Fruit fly (Drosophila melanogaster) whole organism, adult: ENCODE measurements around the gene nmo.

Experiments
- CG11617 ChIP-seq: fragments of 200-800 bp; sonication (Bioruptor generic); optimal IDR thresholded peaks from 2 replicates; lab custom pipeline; 2017; ENCODE audit warnings: mild to moderate bottlenecking, missing biosample characterization, missing genetic modification reagents, missing genetic modification characterization
- CG12768 ChIP-seq: fragments of 200-800 bp; sonication (Bioruptor generic); optimal IDR thresholded peaks from 2 replicates; lab custom pipeline; 2017; ENCODE audit warnings: missing biosample characterization, missing genetic modification characterization, mild to moderate bottlenecking, moderate library complexity, missing genetic modification reagents
- CG14711 ChIP-seq: fragments of 200-800 bp; sonication (Bioruptor generic); optimal IDR thresholded peaks from 2 replicates; lab custom pipeline; 2018; ENCODE audit warnings: missing biosample characterization, mild to moderate bottlenecking, missing genetic modification characterization, moderate library complexity
- CG1620 ChIP-seq: fragments of 200-800 bp; sonication (Bioruptor generic); optimal IDR thresholded peaks from 2 replicates; lab custom pipeline; 2016; ENCODE audit warnings: missing biosample characterization, missing genetic modification characterization
- CG33017 ChIP-seq: fragments of 200-800 bp; sonication (Bioruptor generic); optimal IDR thresholded peaks from 2 replicates; lab custom pipeline; 2018; ENCODE audit warnings: missing biosample characterization, mild to moderate bottlenecking, missing genetic modification characterization, moderate library complexity
- CG5204 ChIP-seq: fragments of 200-800 bp; sonication (Bioruptor generic); optimal IDR thresholded peaks from 2 replicates; lab custom pipeline; 2016; ENCODE audit warnings: missing biosample characterization, missing genetic modification characterization
- CG7045 ChIP-seq: fragments of 200-800 bp; sonication (Bioruptor generic); optimal IDR thresholded peaks from 2 replicates; lab custom pipeline; 2017; ENCODE audit warnings: missing biosample characterization, mild to moderate bottlenecking, missing genetic modification characterization
- CG7101 ChIP-seq: fragments of 200-800 bp; sonication (Bioruptor generic); optimal IDR thresholded peaks from 2 replicates; lab custom pipeline; 2018; ENCODE audit warnings: missing biosample characterization, mild to moderate bottlenecking, missing genetic modification characterization, moderate library complexity
- Clk ChIP-seq: fragments of 200-800 bp; sonication (Bioruptor generic); optimal IDR thresholded peaks from 2 replicates; lab custom pipeline; 2017; ENCODE audit warnings: missing biosample characterization, missing genetic modification characterization
- Crg-1 ChIP-seq: fragments of 200-800 bp; sonication (Bioruptor generic); optimal IDR thresholded peaks from 2 replicates; lab custom pipeline; 2016; ENCODE audit warnings: missing biosample characterization, missing genetic modification characterization
- Hr96 ChIP-seq: fragments of 200-800 bp; sonication (Bioruptor generic); optimal IDR thresholded peaks from 2 replicates; lab custom pipeline; 2016; ENCODE audit warnings: missing biosample characterization, missing genetic modification characterization
- Mnt ChIP-seq: fragments of 200-800 bp; sonication (Bioruptor generic); optimal IDR thresholded peaks from 2 replicates; lab custom pipeline; 2016; ENCODE audit warnings: missing biosample characterization, mild to moderate bottlenecking, missing genetic modification characterization
- bab1 ChIP-seq: fragments of 200-800 bp; sonication (Bioruptor generic); optimal IDR thresholded peaks from 3 replicates; lab custom pipeline; 2019; ENCODE audit warnings: missing biosample characterization, mild to moderate bottlenecking, missing genetic modification characterization, moderate library complexity
- cic ChIP-seq: fragments of 200-800 bp; sonication (Bioruptor generic); optimal IDR thresholded peaks from 2 replicates; lab custom pipeline; 2017; ENCODE audit warnings: missing biosample characterization, mild to moderate bottlenecking, missing genetic modification characterization, moderate library complexity
- cnc ChIP-seq, 2 experiments: fragments of >200 bp; optimal IDR thresholded peaks; 2 replicates each; lab custom pipeline; 2017
- kay ChIP-seq: fragments of 200-800 bp; sonication (Bioruptor generic); peaks from one replicate; lab custom pipeline; 2016; ENCODE audit warnings: missing biosample characterization, missing genetic modification characterization, borderline replicate concordance
- ovo ChIP-seq: fragments of 200-800 bp; sonication (Bioruptor generic); optimal IDR thresholded peaks from 2 replicates; lab custom pipeline; 2016; ENCODE audit warnings: missing biosample characterization, missing genetic modification characterization
- pad ChIP-seq: fragments of 200-800 bp; sonication (Bioruptor generic); optimal IDR thresholded peaks from 3 replicates; lab custom pipeline; 2017; ENCODE audit warnings: missing biosample characterization, missing genetic modification characterization, mild to moderate bottlenecking, moderate library complexity, missing genetic modification reagents
- tj ChIP-seq: fragments of 200-800 bp; sonication (Bioruptor generic); optimal IDR thresholded peaks from 3 replicates; lab custom pipeline; 2017; ENCODE audit warnings: missing biosample characterization, mild to moderate bottlenecking, missing genetic modification characterization, moderate library complexity
- toe ChIP-seq: fragments of 200-800 bp; sonication (Bioruptor generic); optimal IDR thresholded peaks from 2 replicates; lab custom pipeline; 2016; ENCODE audit warnings: missing biosample characterization, missing genetic modification characterization

Gene nmo

DNA sequence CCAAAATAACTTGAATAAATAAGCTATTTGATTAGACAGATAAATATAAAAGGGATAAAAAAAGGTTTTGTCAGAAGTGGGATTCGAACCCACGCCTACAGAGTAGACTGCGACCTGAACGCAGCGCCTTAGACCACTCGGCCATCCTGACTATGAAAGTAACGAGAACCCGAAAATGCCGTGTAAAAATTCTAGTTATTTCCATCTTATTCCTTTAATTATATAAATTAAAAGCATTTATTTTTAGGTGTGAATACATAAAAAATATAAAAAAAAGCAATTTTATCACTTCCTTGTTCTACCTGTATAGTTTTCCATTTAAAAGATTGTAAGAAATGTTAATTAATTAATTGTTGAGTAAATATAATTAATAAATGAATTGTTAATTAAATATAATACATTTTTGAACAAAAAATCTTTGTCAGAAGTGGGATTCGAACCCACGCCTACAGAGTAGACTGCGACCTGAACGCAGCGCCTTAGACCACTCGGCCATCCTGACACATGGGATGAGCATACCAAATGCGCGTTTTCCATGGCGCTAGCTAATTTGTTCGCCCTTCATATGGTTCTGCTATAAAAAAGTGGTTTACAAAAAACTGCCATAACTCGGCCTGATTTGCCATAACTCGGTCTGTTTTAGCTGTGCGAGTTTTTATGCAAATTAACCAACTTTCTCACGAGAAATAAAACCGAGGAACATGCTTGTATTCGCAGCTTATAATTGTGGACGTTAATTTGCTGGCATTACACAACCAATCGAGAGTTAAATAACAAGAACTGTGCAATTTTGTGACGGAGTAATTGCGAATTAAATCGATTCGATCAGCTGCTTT is 86.9 kb downstream of the nmo start:
- TF ChIP-seq cic (GFP tag; lab: Kevin White, UChicago) (peak; percentile 48), CG7101 (tag; lab: Kevin White, UChicago) (no peak), kay (GFP tag; lab: Kevin White, UChicago) (peak; percentile 40), toe (no peak), Crg-1 (GFP tag; lab: Kevin White, UChicago) (no peak), ovo (GFP tag; lab: Kevin White, UChicago) (no peak), CG11617 (GFP tag; lab: Kevin White, UChicago) (no peak), tj (GFP tag; lab: Kevin White, UChicago) (peak; percentile 81), cnc (optimal IDR thresholded peaks at IDR 0.05; lab: Kevin White, UChicago) (no peak), CG14711 (no peak), bab1 (GFP tag; lab: Kevin White, UChicago) (peak; percentile 16), CG12768 (peak; percentile 19)

DNA sequence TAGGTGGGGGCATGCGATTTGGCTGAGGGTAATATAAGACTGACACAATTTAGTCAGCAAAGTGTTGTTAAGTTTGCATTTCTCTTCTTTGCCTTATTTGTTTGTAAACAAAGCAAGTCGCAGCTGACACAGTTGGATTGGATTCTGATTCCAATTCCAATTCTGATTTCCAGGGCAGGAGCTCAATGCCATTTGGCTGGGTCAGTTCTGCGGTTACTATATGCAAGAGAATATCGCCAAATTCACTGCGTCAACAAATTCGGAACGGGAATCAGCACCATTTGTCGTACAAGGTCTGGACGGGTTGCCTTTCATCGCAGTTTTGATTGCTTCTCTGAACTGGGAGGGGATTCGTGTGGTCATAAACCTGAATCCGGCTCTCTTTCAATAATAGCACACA is 88.6 kb downstream of the nmo start:
- TF ChIP-seq CG12768: peak; percentile 26
- TF ChIP-seq CG5204: no peak
- TF ChIP-seq CG11617 (GFP tag; lab: Kevin White, UChicago): no peak
- TF ChIP-seq tj (GFP tag; lab: Kevin White, UChicago): peak; percentile 91

DNA sequence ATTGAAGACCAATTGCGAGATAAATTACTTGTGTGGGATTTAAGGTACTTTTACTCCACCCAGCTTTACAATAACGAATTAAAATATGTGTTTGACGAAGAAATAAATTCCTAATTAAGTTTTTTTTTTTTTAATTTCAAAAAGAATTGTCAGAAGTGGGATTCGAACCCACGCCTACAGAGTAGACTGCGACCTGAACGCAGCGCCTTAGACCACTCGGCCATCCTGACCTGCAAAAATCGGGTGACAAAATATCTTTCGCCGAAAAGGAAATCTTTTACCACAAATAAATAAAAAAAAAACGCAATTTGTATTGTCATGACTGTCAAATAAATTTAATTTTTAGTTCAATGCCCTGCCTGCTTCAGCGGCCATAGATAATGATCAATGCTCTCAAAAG is 89.2 kb downstream of the nmo start:
- TF ChIP-seq Mnt (GFP tag; lab: Kevin White, UChicago) (no peak), cic (GFP tag; lab: Kevin White, UChicago) (no peak), CG7045 (GFP tag; lab: Kevin White, UChicago) (no peak), tj (GFP tag; lab: Kevin White, UChicago) (no peak), CG33017 (tag; lab: Kevin White, UChicago) (no peak), Hr96 (GFP tag; lab: Kevin White, UChicago) (no peak), CG11617 (GFP tag; lab: Kevin White, UChicago) (no peak), toe (no peak), Crg-1 (GFP tag; lab: Kevin White, UChicago) (no peak)

DNA sequence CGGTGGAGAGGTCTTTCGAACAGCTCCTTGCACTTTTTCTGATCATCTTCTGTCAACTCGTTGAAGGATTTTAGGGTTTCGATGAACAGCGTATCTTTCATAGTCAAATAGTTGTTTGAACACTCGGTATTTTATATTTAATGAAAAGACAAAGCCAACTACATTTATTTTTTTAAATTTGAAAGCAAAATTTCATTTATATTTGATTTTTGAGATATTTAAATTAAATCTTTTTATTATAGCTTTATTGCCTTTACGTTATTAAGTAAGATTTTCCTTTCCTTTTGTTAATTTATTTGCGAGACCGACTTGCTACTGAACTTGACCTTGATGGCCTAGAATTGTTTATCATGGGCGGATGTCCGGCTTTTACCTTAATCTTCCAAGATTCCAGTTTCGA is 90.3 kb downstream of the nmo start, which contains the start of gene CG42590:
Gene CG42590, minus strand, starts transcription at position 101 of the 400 bp plus-strand sequence.
- TF ChIP-seq cnc (optimal IDR thresholded peaks at IDR 0.05; lab: Kevin White, UChicago): no peak
- no peak for TF ChIP-seq CG33017 (tag; lab: Kevin White, UChicago)
- no peak for TF ChIP-seq CG7045 (GFP tag; lab: Kevin White, UChicago)
- no peak for TF ChIP-seq Hr96 (GFP tag; lab: Kevin White, UChicago)
- no peak for TF ChIP-seq CG11617 (GFP tag; lab: Kevin White, UChicago)
- no peak for TF ChIP-seq ovo (GFP tag; lab: Kevin White, UChicago)
- TF ChIP-seq Clk: no peak
- TF ChIP-seq tj (GFP tag; lab: Kevin White, UChicago): no peak
- TF ChIP-seq bab1 (GFP tag; lab: Kevin White, UChicago): no peak
- no peak for TF ChIP-seq CG12768
- no peak for TF ChIP-seq CG7101 (tag; lab: Kevin White, UChicago)
- TF ChIP-seq Crg-1 (GFP tag; lab: Kevin White, UChicago): no peak
- no peak for TF ChIP-seq kay (GFP tag; lab: Kevin White, UChicago)

DNA sequence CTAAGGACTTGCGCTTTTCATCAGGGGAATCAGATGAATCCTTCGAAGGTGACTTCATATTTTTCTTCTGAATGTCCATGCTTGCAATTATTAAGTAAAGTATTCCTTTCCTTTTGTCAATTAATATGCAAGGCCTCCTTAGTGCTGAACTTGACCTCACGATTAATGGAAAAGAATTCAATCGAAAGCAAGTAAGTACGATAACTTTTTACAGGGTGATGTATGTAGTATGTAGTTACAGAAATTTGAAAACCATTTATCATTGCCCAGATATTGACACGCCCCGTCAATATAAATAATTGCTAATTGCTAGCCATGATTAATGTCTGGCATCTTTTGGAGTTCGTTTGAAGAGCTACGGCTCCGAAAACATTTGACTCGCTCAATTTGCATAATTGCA is 91.0 kb downstream of the nmo start, which contains the start of gene CG42591:
Gene CG42591, minus strand, starts transcription at position 101 of the 400 bp plus-strand sequence.
- TF ChIP-seq CG1620 (GFP tag; lab: Kevin White, UChicago) (no peak), bab1 (GFP tag; lab: Kevin White, UChicago) (no peak), cic (GFP tag; lab: Kevin White, UChicago) (no peak), Clk (no peak), CG5204 (no peak), CG12768 (no peak), tj (GFP tag; lab: Kevin White, UChicago) (no peak), Mnt (GFP tag; lab: Kevin White, UChicago) (no peak), CG14711 (no peak), cnc (optimal IDR thresholded peaks at IDR 0.05; lab: Kevin White, UChicago) (no peak), Crg-1 (GFP tag; lab: Kevin White, UChicago) (no peak), CG33017 (tag; lab: Kevin White, UChicago) (no peak), pad (GFP tag; lab: Kevin White, UChicago) (no peak), CG7045 (GFP tag; lab: Kevin White, UChicago) (no peak), kay (GFP tag; lab: Kevin White, UChicago) (no peak), Hr96 (GFP tag; lab: Kevin White, UChicago) (no peak), toe (no peak), ovo (GFP tag; lab: Kevin White, UChicago) (no peak)

DNA sequence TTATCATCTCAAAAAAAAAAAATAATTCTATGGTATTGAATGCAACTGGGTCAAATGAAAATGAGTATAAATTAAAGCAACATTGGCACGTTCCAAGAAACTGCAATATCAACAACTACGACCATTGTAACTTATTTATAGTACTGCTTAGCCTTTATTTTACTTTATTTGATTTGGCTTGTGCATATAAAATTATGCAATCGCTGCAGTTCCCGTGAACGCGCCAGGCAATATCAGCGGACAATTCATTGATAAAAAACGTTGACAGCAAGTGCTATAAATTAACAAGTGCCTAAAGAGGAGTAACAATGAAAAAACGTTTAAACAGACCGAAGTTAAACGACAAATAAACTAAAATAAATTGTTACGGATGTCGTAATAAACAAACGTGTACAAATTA is 92.3 kb downstream of the nmo start:
- peak; percentile 92 for TF ChIP-seq tj (GFP tag; lab: Kevin White, UChicago)
- TF ChIP-seq Hr96 (GFP tag; lab: Kevin White, UChicago): no peak
- TF ChIP-seq cic (GFP tag; lab: Kevin White, UChicago): peak; percentile 94
- TF ChIP-seq CG12768: peak; percentile 13
